Fruit fly (Drosophila melanogaster): ENCODE measurements around the gene CG17221.
A peak's percentile ranks its signal among the peaks of the same experiment; 100 is the strongest.

DNA sequence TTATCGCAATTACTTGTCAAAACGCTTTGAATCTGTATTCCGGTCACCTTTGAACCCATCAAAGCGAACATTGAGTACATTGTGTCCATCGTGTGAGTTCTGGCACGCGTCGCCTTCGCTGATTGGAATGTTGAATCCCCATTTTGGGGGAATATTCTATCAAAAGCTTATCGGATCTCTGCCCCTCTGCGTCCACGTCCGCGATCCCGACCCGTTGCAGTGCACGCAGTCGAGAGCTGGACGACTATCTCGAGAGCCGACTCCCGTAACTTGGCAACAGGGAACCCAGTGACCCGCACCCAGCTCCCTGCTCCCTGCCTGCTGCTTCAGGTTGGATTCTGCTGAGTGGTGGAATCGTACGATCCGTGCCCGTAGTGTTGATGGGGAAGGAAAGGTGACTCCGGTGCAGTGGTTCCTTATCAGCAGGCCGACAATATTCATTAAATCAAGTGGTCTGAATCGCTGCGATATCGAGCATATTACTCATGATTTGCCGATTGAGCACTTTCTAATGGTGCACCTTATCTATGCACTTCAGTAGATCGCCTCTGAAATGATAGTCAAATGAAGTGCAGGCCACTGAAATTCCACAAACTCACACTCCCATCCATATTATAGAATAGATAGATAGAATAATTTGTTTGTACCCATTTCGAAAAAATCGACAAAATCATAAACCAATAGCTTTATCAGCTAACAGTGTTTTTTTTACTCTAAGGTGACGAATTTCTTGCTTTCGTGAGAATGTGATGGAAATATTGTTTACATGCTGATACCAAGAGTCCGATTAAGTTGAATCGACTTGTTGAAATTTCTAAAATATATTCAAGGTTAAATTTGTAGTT lies 5.1 kb downstream of the CG17221 start:
- TF ChIP-seq CG33017 (tag; optimal IDR thresholded peaks at IDR 0.05) (no peak), CG5204 (GFP tag; optimal IDR thresholded peaks at IDR 0.05) (no peak), cnc (optimal IDR thresholded peaks at IDR 0.05) (no peak), Clk (GFP tag; optimal IDR thresholded peaks at IDR 0.05) (peak; percentile 6), ovo (GFP tag; optimal IDR thresholded peaks at IDR 0.05) (no peak), tj (GFP tag; optimal IDR thresholded peaks at IDR 0.05) (peak; percentile 77), toe (GFP tag; optimal IDR thresholded peaks at IDR 0.05) (no peak), CG14711 (tag; optimal IDR thresholded peaks at IDR 0.05) (peak; percentile 11), bab1 (GFP tag; optimal IDR thresholded peaks at IDR 0.05) (no peak), Hr96 (GFP tag; optimal IDR thresholded peaks at IDR 0.05) (peak; percentile 1), kay (GFP tag; ENCODE audit: borderline replicate concordance) (peak; percentile 95), CG1620 (GFP tag; optimal IDR thresholded peaks at IDR 0.05) (no peak), CG7045 (GFP tag; optimal IDR thresholded peaks at IDR 0.05) (no peak)
